Worm (Caenorhabditis elegans): ENCODE results near the gene ubc-26.

- no peak for TF ChIP-seq pha-4 (tag; optimal IDR thresholded peaks at IDR 0.05)
- no peak for TF ChIP-seq nhr-25 (tag; optimal IDR thresholded peaks at IDR 0.05)
- no peak for TF ChIP-seq unc-62 (GFP tag; optimal IDR thresholded peaks at IDR 0.05)
- no peak for TF ChIP-seq ceh-82 (tag; optimal IDR thresholded peaks at IDR 0.05)
- TF ChIP-seq ztf-11 (tag; optimal IDR thresholded peaks at IDR 0.05) = no peak
These were observed 25.8 kb upstream of the ubc-26 start for ce11 chrII:2925806-2926558.

Data from whole organism, L3 larva.